Worm (Caenorhabditis elegans) whole organism, L3 larva: Measurements from ENCODE around the gene col-120.

ENCODE experiments used
- R02D3.7 ChIP-seq: fragments of 150-350 bp; optimal IDR thresholded peaks from 2 replicates; lab custom pipeline; 2014; ENCODE audit warnings: missing biosample characterization, missing genetic modification characterization
- ZK546.5 ChIP-seq: sonication (generic microtip); optimal IDR thresholded peaks from 2 replicates; lab custom pipeline; 2017; ENCODE audit warnings: missing biosample characterization, missing genetic modification characterization
- aly-2 ChIP-seq: fragments of 150-350 bp; optimal IDR thresholded peaks from 2 replicates; lab custom pipeline; 2014; ENCODE audit warnings: missing biosample characterization, missing genetic modification characterization
- ama-1 ChIP-seq: fragments of 150-350 bp; optimal IDR thresholded peaks from 2 replicates; lab custom pipeline; 2018
- ceh-82 ChIP-seq: fragments of 150-350 bp; optimal IDR thresholded peaks from 2 replicates; lab custom pipeline; 2014; ENCODE audit warnings: missing biosample characterization, missing genetic modification characterization
- daf-12 ChIP-seq: fragments of 150-350 bp; optimal IDR thresholded peaks from 2 replicates; lab custom pipeline; 2014; ENCODE audit warnings: missing biosample characterization, missing genetic modification reagents, missing genetic modification characterization
- egl-27 ChIP-seq: sonication (generic microtip); optimal IDR thresholded peaks from 4 replicates; lab custom pipeline; 2017; ENCODE audit warnings: missing biosample characterization, missing genetic modification reagents, missing genetic modification characterization
- elt-3 ChIP-seq, 3 experiments: fragments of 150-350 bp in 1 of 3; sonication (generic microtip) in 2 of 3; optimal IDR thresholded peaks; 2 replicates in 2 of 3; 4 replicates in 1 of 3; lab custom pipeline; 2014 to 2017; ENCODE audit warnings: missing biosample characterization in 3 of 3, missing genetic modification characterization in 3 of 3
- eor-1 ChIP-seq, 2 experiments: fragments of 150-350 bp; optimal IDR thresholded peaks; 2 replicates each; lab custom pipeline; 2014 to 2018; ENCODE audit warnings: missing biosample characterization in 2 of 2, missing genetic modification characterization in 2 of 2
- fkh-10 ChIP-seq: sonication (generic microtip); optimal IDR thresholded peaks from 2 replicates; lab custom pipeline; 2017; ENCODE audit warnings: missing biosample characterization, missing genetic modification reagents, missing genetic modification characterization
- fkh-2 ChIP-seq: fragments of 150-350 bp; optimal IDR thresholded peaks from 2 replicates; lab custom pipeline; 2014; ENCODE audit warnings: missing biosample characterization, missing genetic modification reagents, missing genetic modification characterization
- fos-1 ChIP-seq: fragments of 150-350 bp; optimal IDR thresholded peaks from 2 replicates; lab custom pipeline; 2014; ENCODE audit warnings: missing biosample characterization, missing genetic modification characterization
- hmg-11 ChIP-seq: sonication (generic microtip); optimal IDR thresholded peaks from 2 replicates; lab custom pipeline; 2016; ENCODE audit warnings: missing genetic modification characterization, missing compliant biosample characterization
- lin-15B ChIP-seq: fragments of 150-350 bp; optimal IDR thresholded peaks from 2 replicates; lab custom pipeline; 2014; ENCODE audit warnings: missing biosample characterization, missing genetic modification characterization
- lin-39 ChIP-seq: fragments of 150-350 bp; optimal IDR thresholded peaks from 2 replicates; lab custom pipeline; 2018; ENCODE audit warnings: missing biosample characterization, missing genetic modification reagents, missing genetic modification characterization
- mdl-1 ChIP-seq: fragments of 150-350 bp; optimal IDR thresholded peaks from 2 replicates; lab custom pipeline; 2014; ENCODE audit warnings: missing biosample characterization, missing genetic modification characterization
- mml-1 ChIP-seq: fragments of 150-350 bp; sonication (generic microtip); optimal IDR thresholded peaks from 3 replicates; lab custom pipeline; 2014; ENCODE audit warnings: missing biosample characterization, missing genetic modification characterization
- nhr-12 ChIP-seq: fragments of 150-350 bp; optimal IDR thresholded peaks from 2 replicates; lab custom pipeline; 2014; ENCODE audit warnings: missing biosample characterization, missing genetic modification characterization
- nhr-23 ChIP-seq: fragments of 150-350 bp; optimal IDR thresholded peaks from 2 replicates; lab custom pipeline; 2014; ENCODE audit warnings: missing biosample characterization, missing genetic modification reagents, missing genetic modification characterization
- nhr-237 ChIP-seq: fragments of 150-350 bp; optimal IDR thresholded peaks from 2 replicates; lab custom pipeline; 2014; ENCODE audit warnings: missing biosample characterization, missing genetic modification characterization
- nhr-25 ChIP-seq: sonication (generic microtip); optimal IDR thresholded peaks from 2 replicates; lab custom pipeline; 2017; ENCODE audit warnings: missing biosample characterization, missing genetic modification characterization
- nhr-28 ChIP-seq: fragments of 150-350 bp; optimal IDR thresholded peaks from 2 replicates; lab custom pipeline; 2014; ENCODE audit warnings: missing biosample characterization, missing genetic modification characterization
- nhr-43 ChIP-seq: sonication (generic microtip); optimal IDR thresholded peaks from 2 replicates; lab custom pipeline; 2016; ENCODE audit warnings: mild to moderate bottlenecking, missing genetic modification characterization, missing compliant biosample characterization; ENCODE audit not compliant: poor library complexity, severe bottlenecking
- nhr-67 ChIP-seq: fragments of 150-350 bp; optimal IDR thresholded peaks from 2 replicates; lab custom pipeline; 2014; ENCODE audit warnings: missing biosample characterization, missing genetic modification characterization
- nhr-76 ChIP-seq: fragments of 150-350 bp; sonication (generic microtip); optimal IDR thresholded peaks from 5 replicates; lab custom pipeline; 2014; ENCODE audit warnings: missing biosample characterization, missing genetic modification characterization
- nhr-77 ChIP-seq: fragments of 150-350 bp; optimal IDR thresholded peaks from 2 replicates; lab custom pipeline; 2014; ENCODE audit warnings: missing biosample characterization, missing genetic modification characterization
- pha-4 ChIP-seq: fragments of 150-350 bp; optimal IDR thresholded peaks from 2 replicates; lab custom pipeline; 2014; ENCODE audit warnings: missing biosample characterization, missing genetic modification reagents, missing genetic modification characterization
- pqm-1 ChIP-seq: fragments of 150-350 bp; optimal IDR thresholded peaks from 2 replicates; lab custom pipeline; 2017; ENCODE audit warnings: missing biosample characterization, missing genetic modification characterization, inconsistent platforms
- sea-2 ChIP-seq: fragments of 150-350 bp; sonication (generic microtip); optimal IDR thresholded peaks from 4 replicates; lab custom pipeline; 2014; ENCODE audit warnings: missing biosample characterization, missing genetic modification reagents, missing genetic modification characterization
- skn-1 ChIP-seq: fragments of 150-350 bp; optimal IDR thresholded peaks from 2 replicates; lab custom pipeline; 2014; ENCODE audit warnings: missing biosample characterization, missing genetic modification characterization
- snpc-4 ChIP-seq: fragments of 150-350 bp; optimal IDR thresholded peaks from 2 replicates; lab custom pipeline; 2014; ENCODE audit warnings: missing biosample characterization, missing genetic modification characterization
- tbx-2 ChIP-seq: sonication (generic microtip); optimal IDR thresholded peaks from 2 replicates; lab custom pipeline; 2016; ENCODE audit warnings: mild to moderate bottlenecking, missing genetic modification characterization, missing compliant biosample characterization
- unc-39 ChIP-seq: sonication (generic microtip); optimal IDR thresholded peaks from 4 replicates; lab custom pipeline; 2017; ENCODE audit warnings: missing biosample characterization, missing genetic modification characterization
- unc-62 ChIP-seq: fragments of 150-350 bp; sonication (generic microtip); optimal IDR thresholded peaks from 4 replicates; lab custom pipeline; 2014; ENCODE audit warnings: missing biosample characterization, missing genetic modification reagents, missing genetic modification characterization
- zag-1 ChIP-seq: fragments of 150-350 bp; optimal IDR thresholded peaks from 2 replicates; lab custom pipeline; 2014; ENCODE audit warnings: missing biosample characterization, missing genetic modification characterization
- ztf-11 ChIP-seq: fragments of 150-350 bp; optimal IDR thresholded peaks from 2 replicates; lab custom pipeline; 2014; ENCODE audit warnings: missing biosample characterization, missing genetic modification characterization
- ztf-4 ChIP-seq: fragments of 150-350 bp; optimal IDR thresholded peaks from 2 replicates; lab custom pipeline; 2014; ENCODE audit warnings: missing biosample characterization, missing genetic modification characterization

col-120 gene

ce11 chrIV:9274008-9274529 is 12.5 kb upstream of the col-120 start, which contains the start of gene nmy-3:
Gene nmy-3 (plus strand): TSS chrIV:9274479.
- TF ChIP-seq nhr-23 (tag; lab: Kevin White, UChicago) (no peak), mdl-1 (tag; lab: Kevin White, UChicago) (no peak), egl-27 (no peak), nhr-77 (no peak), ceh-82 (tag; lab: Kevin White, UChicago) (no peak), unc-39 (tag; lab: Kevin White, UChicago) (no peak), fkh-10 (GFP tag; lab: Kevin White, UChicago) (no peak), unc-62 (no peak), lin-15B (tag; lab: Kevin White, UChicago) (no peak), nhr-12 (no peak), ztf-11 (tag; lab: Kevin White, UChicago) (no peak)

DNA sequence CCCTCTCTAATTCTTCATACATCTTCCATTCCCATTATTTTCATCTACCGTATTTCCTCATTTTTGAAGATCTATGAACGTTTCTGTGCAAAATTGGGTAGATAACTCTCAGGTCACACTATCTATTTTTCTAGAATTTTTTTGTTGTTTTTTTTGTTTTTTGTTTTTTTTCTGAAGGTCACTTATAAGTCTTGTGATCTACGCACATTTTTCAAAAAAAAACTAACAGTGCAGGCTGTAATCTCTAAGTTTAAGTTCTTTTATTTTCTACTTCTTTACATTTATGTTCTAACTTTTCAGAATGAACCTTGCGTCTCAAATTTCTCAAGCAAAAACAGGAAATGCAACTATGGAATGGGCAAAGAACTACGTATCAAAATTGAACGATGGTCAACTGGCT is 8.2 kb upstream of the col-120 start, which contains the start of gene flh-3:
TSS of gene flh-3 (plus strand) at position 301 of the 400 bp plus-strand sequence.
- no peak for TF ChIP-seq nhr-28
- no peak for TF ChIP-seq mml-1
- no peak for TF ChIP-seq unc-39 (tag; lab: Kevin White, UChicago)
- no peak for TF ChIP-seq mdl-1 (tag; lab: Kevin White, UChicago)
- TF ChIP-seq pqm-1 (tag; lab: Kevin White, UChicago), result no peak
- TF ChIP-seq sea-2, result no peak
- no peak for TF ChIP-seq lin-15B (tag; lab: Kevin White, UChicago)
- no peak for TF ChIP-seq eor-1 (tag; optimal IDR thresholded peaks at IDR 0.05; lab: Kevin White, UChicago)
- TF ChIP-seq zag-1 (tag; lab: Kevin White, UChicago), result no peak
- TF ChIP-seq snpc-4 (tag; lab: Kevin White, UChicago), result no peak
- TF ChIP-seq nhr-237, result no peak
- no peak for TF ChIP-seq tbx-2 (tag; lab: Kevin White, UChicago)
- no peak for TF ChIP-seq hmg-11 (tag; lab: Kevin White, UChicago)
- no peak for TF ChIP-seq unc-62
- TF ChIP-seq pha-4 (tag; lab: Kevin White, UChicago), result no peak
- TF ChIP-seq nhr-43 (tag; lab: Kevin White, UChicago), result no peak
- no peak for TF ChIP-seq R02D3.7
- TF ChIP-seq aly-2 (tag; lab: Kevin White, UChicago), result no peak
- TF ChIP-seq fkh-10 (GFP tag; lab: Kevin White, UChicago), result no peak
- TF ChIP-seq lin-39, result no peak

ce11 chrIV:9268916-9269315 is 7.3 kb upstream of the col-120 start:
- no peak for TF ChIP-seq hmg-11 (tag; lab: Kevin White, UChicago)
- TF ChIP-seq ztf-4 (tag; lab: Kevin White, UChicago), result no peak
- TF ChIP-seq ZK546.5, result no peak
- TF ChIP-seq fos-1 (tag; lab: Kevin White, UChicago), result no peak
- no peak for TF ChIP-seq eor-1 (tag; optimal IDR thresholded peaks at IDR 0.05; lab: Kevin White, UChicago)
- no peak for TF ChIP-seq zag-1 (tag; lab: Kevin White, UChicago)
- TF ChIP-seq nhr-12, result no peak
- no peak for TF ChIP-seq ztf-11 (tag; lab: Kevin White, UChicago)
- TF ChIP-seq fkh-2 (tag; lab: Kevin White, UChicago), result no peak

- TF ChIP-seq fos-1 (tag; lab: Kevin White, UChicago), result no peak
- no peak for TF ChIP-seq skn-1
- peak; percentile 5 for TF ChIP-seq nhr-25 (tag; lab: Kevin White, UChicago)
These were observed 6.0 kb upstream of the col-120 start for ce11 chrIV:9267581-9267980.

- TF ChIP-seq aly-2 (tag; lab: Kevin White, UChicago) (no peak), skn-1 (no peak), nhr-237 (no peak), ztf-11 (tag; lab: Kevin White, UChicago) (no peak), nhr-43 (tag; lab: Kevin White, UChicago) (no peak), nhr-76 (tag; lab: Kevin White, UChicago) (no peak), fos-1 (tag; lab: Kevin White, UChicago) (no peak), mdl-1 (tag; lab: Kevin White, UChicago) (no peak), nhr-67 (no peak), elt-3 (tag; optimal IDR thresholded peaks at IDR 0.05; lab: Kevin White, UChicago) (no peak), pha-4 (tag; lab: Kevin White, UChicago) (no peak), egl-27 (no peak), tbx-2 (tag; lab: Kevin White, UChicago) (no peak), daf-12 (tag; lab: Kevin White, UChicago) (no peak), lin-15B (tag; lab: Kevin White, UChicago) (no peak), ama-1 (lab: Kevin White, UChicago) (no peak)
These were observed 4.9 kb upstream of the col-120 start, which contains the start of gene Y11D7A.19 for ce11 chrIV:9266464-9266863. Gene Y11D7A.19 (minus strand): TSS chrIV:9266564.
